Fruit fly (Drosophila melanogaster): ENCODE data around the gene Sema1a.

Sema1a gene

DNA sequence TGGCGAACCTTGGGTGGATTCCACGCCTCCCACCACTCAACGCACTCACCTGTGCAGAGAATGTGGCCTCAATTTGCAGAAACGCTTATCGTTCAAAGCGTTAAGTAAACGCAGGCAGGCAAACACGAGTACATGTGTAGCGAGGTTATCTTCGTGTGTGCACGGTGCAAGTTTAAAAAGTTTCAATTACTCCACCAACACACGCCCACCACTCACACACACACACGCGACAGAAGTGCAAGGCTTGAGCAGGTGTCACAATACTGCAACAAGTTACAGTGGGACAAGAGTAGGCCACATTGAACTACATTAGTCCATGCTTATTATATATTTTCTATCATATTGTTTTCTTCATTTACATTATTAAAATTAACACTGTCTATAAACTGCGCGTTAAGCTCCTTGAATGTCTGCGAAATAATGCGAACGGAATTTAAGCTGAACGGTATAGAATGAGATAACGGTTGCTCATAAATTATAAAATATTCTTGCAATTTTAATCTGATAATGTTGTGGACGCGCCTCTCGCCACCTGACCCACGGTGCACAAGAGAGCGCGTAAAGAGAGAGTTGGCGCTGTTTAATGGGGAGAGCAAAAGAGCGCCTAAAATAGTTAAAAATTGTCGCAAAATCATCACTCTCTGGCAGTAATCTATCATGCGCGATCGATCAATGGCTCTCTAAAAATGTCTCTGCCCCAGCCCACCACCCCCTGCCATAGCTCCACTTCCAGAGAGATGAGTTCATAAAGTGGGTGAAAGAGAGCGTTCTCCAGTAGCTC, 7.2 kb upstream of the Sema1a start (continued):
- TF ChIP-seq crol (GFP tag; IDR thresholded peaks at IDR 0.05) (peak; percentile 97), CG14667 (GFP tag; IDR thresholded peaks at IDR 0.05) (no peak; the same call in none of the 2 replicates), pfk (GFP tag; optimal IDR thresholded peaks at IDR 0.05) (peak; percentile 22), ranshi (GFP tag; IDR thresholded peaks at IDR 0.05) (peak; percentile 90), ham (GFP tag; IDR thresholded peaks at IDR 0.05) (no peak), gem (tag; optimal IDR thresholded peaks at IDR 0.05) (peak; percentile 98), CG7963 (GFP tag; IDR thresholded peaks at IDR 0.05; ENCODE audit: partially characterized antibody) (no peak), ase (GFP tag; IDR thresholded peaks at IDR 0.05) (peak; percentile 94), CG1233 (GFP tag; optimal IDR thresholded peaks at IDR 0.05) (peak; percentile 93), CG6813 (GFP tag; optimal IDR thresholded peaks at IDR 0.05) (peak; percentile 89), ci (GFP tag; IDR thresholded peaks at IDR 0.05) (peak; percentile 96), croc (GFP tag; conservative IDR thresholded peaks at IDR 0.05) (peak; percentile 96), zfh2 (GFP tag; optimal IDR thresholded peaks at IDR 0.05) (peak; percentile 18), CG8359 (GFP tag; optimal IDR thresholded peaks at IDR 0.05; ENCODE audit: borderline replicate concordance) (peak; percentile 92), CG32772 (GFP tag; IDR thresholded peaks at IDR 0.05) (peak; percentile 94), CG17568 (GFP tag; optimal IDR thresholded peaks at IDR 0.05) (peak; percentile 94), jigr1 (GFP tag; IDR thresholded peaks at IDR 0.05) (peak; percentile 97), Sox100B (GFP tag; optimal IDR thresholded peaks at IDR 0.05) (peak; percentile 98), z (GFP tag; IDR thresholded peaks at IDR 0.05) (peak; percentile 35; the same call in 1 of the 3 replicates), Sry-δ (GFP tag; optimal IDR thresholded peaks at IDR 0.05) (peak; percentile 27), CG6254 (GFP tag; optimal IDR thresholded peaks at IDR 0.05) (peak; percentile 94), CG6765 (GFP tag; optimal IDR thresholded peaks at IDR 0.05) (peak; percentile 64), Sox102F (GFP tag; optimal IDR thresholded peaks at IDR 0.05) (peak; percentile 99), Camta (GFP tag; optimal IDR thresholded peaks at IDR 0.05) (peak; percentile 79), p53 (GFP tag; optimal IDR thresholded peaks at IDR 0.05) (peak; percentile 57), CG18599 (GFP tag; optimal IDR thresholded peaks at IDR 0.05) (peak; percentile 89), insv (GFP tag; optimal IDR thresholded peaks at IDR 0.05) (peak in 1 of 2 experiments; percentile 51), vvl (GFP tag; IDR thresholded peaks at IDR 0.05) (peak; percentile 97), CG17829 (tag; optimal IDR thresholded peaks at IDR 0.05) (peak; percentile 96)

DNA sequence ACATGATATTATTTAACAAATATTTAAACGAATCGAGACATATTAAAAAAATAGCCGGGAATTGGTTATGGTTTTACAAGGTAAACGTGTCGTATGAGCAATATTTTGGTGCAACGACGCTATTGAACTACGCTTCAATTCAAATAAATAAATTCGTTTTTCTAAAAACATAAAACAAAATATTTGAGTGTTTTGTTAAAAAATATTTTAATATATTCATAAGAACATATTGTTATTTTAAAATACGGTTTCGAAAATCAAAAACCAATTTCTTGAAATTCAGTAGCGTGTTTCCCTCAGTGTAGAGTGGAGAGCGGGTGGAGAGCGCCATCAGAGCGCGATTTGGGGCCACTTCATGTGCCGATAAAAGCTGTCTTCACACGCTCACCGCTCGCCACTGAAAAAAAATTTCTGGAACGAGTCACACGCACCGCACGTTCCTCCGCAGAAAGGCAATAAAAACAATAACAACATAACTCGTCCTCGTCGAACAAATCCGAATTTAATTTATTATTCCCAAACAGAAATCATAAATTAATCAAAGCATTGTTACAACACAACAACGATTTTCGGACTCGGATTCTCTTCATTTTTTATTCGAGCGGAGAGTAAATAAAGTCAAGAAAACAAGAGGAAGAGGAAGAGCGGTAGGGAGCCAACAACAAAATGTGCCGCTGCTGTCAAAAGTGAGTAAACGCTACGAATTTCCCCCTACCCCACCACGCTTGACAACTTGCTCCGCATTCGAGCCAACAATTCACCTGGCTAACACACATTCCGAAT, 6.4 kb upstream of the Sema1a start:
- TF ChIP-seq CG11560 (tag; IDR thresholded peaks at IDR 0.05) (peak; percentile 74; the same call in 1 of the 3 replicates), CG11456 (GFP tag; IDR thresholded peaks at IDR 0.05) (no peak; the same call in none of the 3 replicates), Sox100B (GFP tag; optimal IDR thresholded peaks at IDR 0.05) (peak; percentile 98), prd (optimal IDR thresholded peaks at IDR 0.05) (no peak), prd (GFP tag; IDR thresholded peaks at IDR 0.05) (peak; percentile 81; the same call in 2 of the 3 replicates), nom (GFP tag; optimal IDR thresholded peaks at IDR 0.05) (peak; percentile 67), sug (tag; optimal IDR thresholded peaks at IDR 0.05) (peak; percentile 83), CG9609 (GFP tag; optimal IDR thresholded peaks at IDR 0.05) (peak; percentile 5), CG6175 (GFP tag; IDR thresholded peaks at IDR 0.05) (peak; percentile 4; the same call in 1 of the 3 replicates), CG15269 (tag; optimal IDR thresholded peaks at IDR 0.05) (peak; percentile 95), dmrt11E (tag; optimal IDR thresholded peaks at IDR 0.05) (peak; percentile 92), CG7556 (GFP tag; optimal IDR thresholded peaks at IDR 0.05) (peak; percentile 97), D19B (GFP tag; optimal IDR thresholded peaks at IDR 0.05) (peak; percentile 85), CG10565 (GFP tag; optimal IDR thresholded peaks at IDR 0.05) (peak; percentile 51), CG3407 (GFP tag; optimal IDR thresholded peaks at IDR 0.05) (peak; percentile 88), CG13287 (GFP tag; IDR thresholded peaks at IDR 0.05; ENCODE audit: partially characterized antibody) (no peak), CG4820 (GFP tag; optimal IDR thresholded peaks at IDR 0.05) (peak; percentile 85), sna (GFP tag; IDR thresholded peaks at IDR 0.05; ENCODE audit: partially characterized antibody) (no peak), Doc2 (GFP tag; IDR thresholded peaks at IDR 0.05) (no peak), ERR (GFP tag; optimal IDR thresholded peaks at IDR 0.05) (no peak), p53 (GFP tag; optimal IDR thresholded peaks at IDR 0.05) (no peak)

Measured in whole organism, embryonic.